Worm (Caenorhabditis elegans) whole organism, L3 larva: ENCODE results near the gene F58E6.8.
A peak's percentile ranks its signal among the peaks of the same experiment; 100 is the strongest.

ENCODE experiments used
- R02D3.7 ChIP-seq: fragments of 150-350 bp; optimal IDR thresholded peaks from 2 replicates; lab custom pipeline; 2014; ENCODE audit warnings: missing biosample characterization, missing genetic modification characterization
- aly-2 ChIP-seq: fragments of 150-350 bp; optimal IDR thresholded peaks from 2 replicates; lab custom pipeline; 2014; ENCODE audit warnings: missing biosample characterization, missing genetic modification characterization
- ama-1 ChIP-seq: fragments of 150-350 bp; optimal IDR thresholded peaks from 2 replicates; lab custom pipeline; 2018
- ceh-16 ChIP-seq: sonication (generic microtip); optimal IDR thresholded peaks from 2 replicates; lab custom pipeline; 2017; ENCODE audit warnings: missing biosample characterization, missing genetic modification characterization
- ceh-82 ChIP-seq: fragments of 150-350 bp; optimal IDR thresholded peaks from 2 replicates; lab custom pipeline; 2014; ENCODE audit warnings: missing biosample characterization, missing genetic modification characterization
- ceh-9 ChIP-seq: sonication (generic microtip); optimal IDR thresholded peaks from 2 replicates; lab custom pipeline; 2018; ENCODE audit warnings: missing biosample characterization, missing genetic modification characterization
- egl-5 ChIP-seq: fragments of 150-350 bp; optimal IDR thresholded peaks from 2 replicates; lab custom pipeline; 2017; ENCODE audit warnings: missing biosample characterization, missing genetic modification reagents, missing genetic modification characterization, inconsistent platforms
- elt-2 ChIP-seq: sonication (generic microtip); optimal IDR thresholded peaks from 2 replicates; lab custom pipeline; 2016; ENCODE audit warnings: missing genetic modification reagents, mild to moderate bottlenecking, missing genetic modification characterization, missing compliant biosample characterization
- elt-3 ChIP-seq, 3 experiments: fragments of 150-350 bp in 1 of 3; sonication (generic microtip) in 2 of 3; optimal IDR thresholded peaks; 2 replicates in 2 of 3; 4 replicates in 1 of 3; lab custom pipeline; 2014 to 2017; ENCODE audit warnings: missing biosample characterization in 3 of 3, missing genetic modification characterization in 3 of 3
- fkh-10 ChIP-seq: sonication (generic microtip); optimal IDR thresholded peaks from 2 replicates; lab custom pipeline; 2017; ENCODE audit warnings: missing biosample characterization, missing genetic modification reagents, missing genetic modification characterization
- fkh-2 ChIP-seq: fragments of 150-350 bp; optimal IDR thresholded peaks from 2 replicates; lab custom pipeline; 2014; ENCODE audit warnings: missing biosample characterization, missing genetic modification reagents, missing genetic modification characterization
- fos-1 ChIP-seq: fragments of 150-350 bp; optimal IDR thresholded peaks from 2 replicates; lab custom pipeline; 2014; ENCODE audit warnings: missing biosample characterization, missing genetic modification characterization
- hmg-11 ChIP-seq: sonication (generic microtip); optimal IDR thresholded peaks from 2 replicates; lab custom pipeline; 2016; ENCODE audit warnings: missing genetic modification characterization, missing compliant biosample characterization
- jun-1 ChIP-seq: fragments of 150-350 bp; optimal IDR thresholded peaks from 2 replicates; lab custom pipeline; 2014; ENCODE audit warnings: missing biosample characterization, missing genetic modification reagents, missing genetic modification characterization
- lin-15B ChIP-seq: fragments of 150-350 bp; optimal IDR thresholded peaks from 2 replicates; lab custom pipeline; 2014; ENCODE audit warnings: missing biosample characterization, missing genetic modification characterization
- lin-39 ChIP-seq: fragments of 150-350 bp; optimal IDR thresholded peaks from 2 replicates; lab custom pipeline; 2018; ENCODE audit warnings: missing biosample characterization, missing genetic modification reagents, missing genetic modification characterization
- lsy-12 ChIP-seq: sonication (generic microtip); optimal IDR thresholded peaks from 2 replicates; lab custom pipeline; 2016; ENCODE audit warnings: mild to moderate bottlenecking, missing genetic modification characterization, missing compliant biosample characterization
- mml-1 ChIP-seq: fragments of 150-350 bp; sonication (generic microtip); optimal IDR thresholded peaks from 3 replicates; lab custom pipeline; 2014; ENCODE audit warnings: missing biosample characterization, missing genetic modification characterization
- nfya-1 ChIP-seq: sonication (generic microtip); optimal IDR thresholded peaks from 2 replicates; lab custom pipeline; 2017; ENCODE audit warnings: missing genetic modification characterization, mild to moderate bottlenecking, missing compliant biosample characterization, antibody characterized with exemption, moderate library complexity; ENCODE audit not compliant: insufficient read depth
- nhr-23 ChIP-seq: fragments of 150-350 bp; optimal IDR thresholded peaks from 2 replicates; lab custom pipeline; 2014; ENCODE audit warnings: missing biosample characterization, missing genetic modification reagents, missing genetic modification characterization
- nhr-28 ChIP-seq: fragments of 150-350 bp; optimal IDR thresholded peaks from 2 replicates; lab custom pipeline; 2014; ENCODE audit warnings: missing biosample characterization, missing genetic modification characterization
- nhr-67 ChIP-seq: fragments of 150-350 bp; optimal IDR thresholded peaks from 2 replicates; lab custom pipeline; 2014; ENCODE audit warnings: missing biosample characterization, missing genetic modification characterization
- nhr-77 ChIP-seq: fragments of 150-350 bp; optimal IDR thresholded peaks from 2 replicates; lab custom pipeline; 2014; ENCODE audit warnings: missing biosample characterization, missing genetic modification characterization
- pha-4 ChIP-seq: fragments of 150-350 bp; optimal IDR thresholded peaks from 2 replicates; lab custom pipeline; 2014; ENCODE audit warnings: missing biosample characterization, missing genetic modification reagents, missing genetic modification characterization
- pqm-1 ChIP-seq: fragments of 150-350 bp; optimal IDR thresholded peaks from 2 replicates; lab custom pipeline; 2017; ENCODE audit warnings: missing biosample characterization, missing genetic modification characterization, inconsistent platforms
- sea-2 ChIP-seq: fragments of 150-350 bp; sonication (generic microtip); optimal IDR thresholded peaks from 4 replicates; lab custom pipeline; 2014; ENCODE audit warnings: missing biosample characterization, missing genetic modification reagents, missing genetic modification characterization
- skn-1 ChIP-seq: fragments of 150-350 bp; optimal IDR thresholded peaks from 2 replicates; lab custom pipeline; 2014; ENCODE audit warnings: missing biosample characterization, missing genetic modification characterization
- snpc-4 ChIP-seq: fragments of 150-350 bp; optimal IDR thresholded peaks from 2 replicates; lab custom pipeline; 2014; ENCODE audit warnings: missing biosample characterization, missing genetic modification characterization
- unc-39 ChIP-seq: sonication (generic microtip); optimal IDR thresholded peaks from 4 replicates; lab custom pipeline; 2017; ENCODE audit warnings: missing biosample characterization, missing genetic modification characterization
- unc-62 ChIP-seq: fragments of 150-350 bp; sonication (generic microtip); optimal IDR thresholded peaks from 4 replicates; lab custom pipeline; 2014; ENCODE audit warnings: missing biosample characterization, missing genetic modification reagents, missing genetic modification characterization
- zag-1 ChIP-seq: fragments of 150-350 bp; optimal IDR thresholded peaks from 2 replicates; lab custom pipeline; 2014; ENCODE audit warnings: missing biosample characterization, missing genetic modification characterization
- ztf-4 ChIP-seq: fragments of 150-350 bp; optimal IDR thresholded peaks from 2 replicates; lab custom pipeline; 2014; ENCODE audit warnings: missing biosample characterization, missing genetic modification characterization

F58E6.8 gene

DNA sequence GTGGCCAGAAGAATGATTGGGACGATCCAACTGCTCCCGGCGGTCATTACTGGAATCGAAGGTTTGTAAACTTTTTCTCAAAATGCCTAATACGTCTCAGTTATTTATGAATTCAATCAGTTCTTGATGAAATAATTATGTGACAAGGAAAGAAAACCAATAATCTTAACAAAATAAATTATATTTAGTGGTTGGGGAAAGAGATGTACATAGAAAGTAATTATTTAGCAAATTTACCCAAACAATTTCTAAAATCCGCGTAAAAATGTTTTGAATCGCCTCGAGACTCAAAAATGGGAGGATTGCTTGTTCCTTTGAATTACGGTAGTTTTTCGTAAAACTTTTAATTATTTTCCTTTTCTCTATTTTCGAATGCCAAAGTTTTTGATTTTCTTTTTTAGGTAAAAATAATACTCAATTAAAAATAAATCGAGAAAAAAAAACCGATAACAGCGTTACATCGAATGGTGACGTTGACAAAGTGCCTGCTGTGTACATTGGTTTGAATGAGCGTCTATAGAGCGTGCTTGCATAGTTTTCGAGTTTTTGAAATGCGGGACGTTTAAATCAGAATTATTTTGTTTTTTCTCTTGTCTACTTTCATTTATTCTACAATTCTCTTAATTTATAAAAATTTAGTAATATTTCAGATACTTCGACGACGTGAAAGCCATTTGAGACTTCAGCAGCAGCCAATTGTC is 26.0 kb downstream of the F58E6.8 start, which contains the start of the genes aagr-3 and drap-1:
aagr-3 (minus strand) TSS at position 51 of the 701 bp plus-strand sequence.
drap-1 (plus strand) TSS at position 645 of the 701 bp plus-strand sequence.
- TF ChIP-seq fkh-10 (no peak), pqm-1 (peak; percentile 63), nfya-1 (tag; lab: Kevin White, UChicago) (peak; percentile 88), nhr-67 (tag; lab: Kevin White, UChicago) (no peak), zag-1 (tag; lab: Kevin White, UChicago) (no peak), nhr-77 (tag; lab: Kevin White, UChicago) (no peak), lin-15B (tag; lab: Kevin White, UChicago) (peak; percentile 71), egl-5 (tag; lab: Kevin White, UChicago) (peak; percentile 67), ztf-4 (tag; lab: Kevin White, UChicago) (no peak), R02D3.7 (tag; lab: Kevin White, UChicago) (no peak), ama-1 (lab: Kevin White, UChicago) (peak; percentile 14), skn-1 (tag; lab: Kevin White, UChicago) (peak; percentile 61), elt-2 (peak; percentile 68), nhr-23 (tag; lab: Kevin White, UChicago) (peak; percentile 55), lin-39 (tag; lab: Kevin White, UChicago) (peak; percentile 81), snpc-4 (tag; lab: Kevin White, UChicago) (peak; percentile 44), jun-1 (no peak), pha-4 (tag; lab: Kevin White, UChicago) (peak; percentile 96), sea-2 (no peak), elt-3 (tag; optimal IDR thresholded peaks at IDR 0.05; lab: Kevin White, UChicago) (no peak)

DNA sequence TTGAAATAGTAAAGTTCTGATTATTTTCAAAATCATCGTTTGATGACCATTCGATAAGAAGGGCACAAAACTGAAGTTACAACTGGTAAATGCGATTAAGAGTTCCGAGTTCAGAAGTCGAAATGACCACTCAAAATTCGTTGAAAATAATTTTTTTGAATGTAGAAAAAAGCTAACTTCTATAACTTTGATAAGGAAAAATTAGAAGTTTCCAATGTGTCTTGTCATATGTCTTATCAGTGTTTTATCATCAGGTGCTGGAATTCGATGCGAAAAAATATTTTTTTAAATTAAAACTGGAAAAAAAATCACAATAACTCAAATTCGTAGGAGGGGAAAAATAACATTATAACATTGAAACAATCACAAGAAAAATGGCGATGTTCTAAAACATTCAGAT is 29.9 kb downstream of the F58E6.8 start:
- TF ChIP-seq elt-2 = peak; percentile 66
- TF ChIP-seq pqm-1 = peak; percentile 7
- TF ChIP-seq fos-1 (tag; lab: Kevin White, UChicago) = no peak
- peak; percentile 20 for TF ChIP-seq pha-4 (tag; lab: Kevin White, UChicago)

DNA sequence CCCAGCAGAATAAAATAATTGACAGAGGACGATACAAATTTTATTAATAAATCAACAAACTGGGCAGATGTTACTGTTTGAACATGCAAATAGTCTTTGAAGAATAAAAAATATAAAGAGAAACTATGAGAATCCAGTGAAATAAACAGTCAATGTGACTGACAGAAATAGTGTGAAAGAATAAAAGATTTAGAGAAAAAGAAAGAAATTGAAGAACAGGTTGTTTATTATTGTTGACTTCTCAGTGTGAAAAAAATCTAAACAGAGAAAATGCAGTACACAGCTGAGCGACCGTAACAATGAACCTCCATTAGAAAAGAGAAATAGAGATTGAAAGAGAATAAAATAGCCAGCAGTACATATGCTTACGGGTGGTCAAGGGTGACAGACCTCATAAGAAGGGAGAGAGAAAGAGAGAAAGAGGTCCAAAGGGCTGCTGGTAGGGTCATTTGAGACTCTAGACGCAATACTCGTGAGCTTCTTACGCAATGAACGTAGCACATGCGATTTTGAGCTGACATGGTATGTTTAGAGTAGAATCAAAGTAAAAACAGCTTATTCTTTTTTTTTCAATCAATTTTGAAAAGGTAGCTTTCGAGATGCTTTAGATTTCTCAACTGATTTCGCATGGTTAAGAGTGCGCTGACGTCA is 31.5 kb downstream of the F58E6.8 start, which contains the start of gene slcr-46.3:
slcr-46.3 (minus strand) TSS at position 86 of the 651 bp plus-strand sequence.
- no peak for TF ChIP-seq unc-39
- TF ChIP-seq pha-4 (tag; lab: Kevin White, UChicago) = peak; percentile 89

DNA sequence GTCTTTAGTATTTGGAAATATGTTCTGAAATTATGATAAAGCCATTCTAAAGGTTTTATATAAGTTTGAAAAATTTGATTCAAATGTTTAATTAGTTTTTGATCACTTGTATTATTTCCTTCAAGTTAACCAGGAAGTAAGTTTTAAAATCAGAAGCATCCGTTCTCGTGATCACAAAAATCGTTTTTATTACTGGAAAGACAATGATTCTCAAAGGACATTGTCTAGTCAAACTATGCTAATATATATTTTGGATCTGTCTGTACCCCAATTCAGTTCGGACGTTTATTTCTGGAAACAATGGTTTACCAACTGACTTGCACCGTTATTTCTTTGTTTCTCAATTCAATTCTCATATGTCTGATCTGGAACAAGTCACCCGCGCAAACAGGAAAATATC is 39.2 kb downstream of the F58E6.8 start, which contains the start of gene str-188:
str-188 (plus strand) TSS at position 301 of the 400 bp plus-strand sequence.
- TF ChIP-seq aly-2 (tag; lab: Kevin White, UChicago) (no peak), nhr-23 (tag; lab: Kevin White, UChicago) (no peak), ceh-82 (tag; lab: Kevin White, UChicago) (no peak), nhr-28 (tag; lab: Kevin White, UChicago) (no peak), ceh-16 (tag; lab: Kevin White, UChicago) (no peak), unc-62 (GFP tag; lab: Kevin White, UChicago) (no peak), ceh-9 (tag; lab: Kevin White, UChicago) (no peak), fkh-2 (no peak), lsy-12 (tag; lab: Kevin White, UChicago) (no peak), nhr-77 (tag; lab: Kevin White, UChicago) (no peak), fkh-10 (no peak), ztf-4 (tag; lab: Kevin White, UChicago) (no peak), nhr-67 (tag; lab: Kevin White, UChicago) (no peak), nfya-1 (tag; lab: Kevin White, UChicago) (no peak), egl-5 (tag; lab: Kevin White, UChicago) (no peak), hmg-11 (tag; lab: Kevin White, UChicago) (no peak), lin-15B (tag; lab: Kevin White, UChicago) (no peak), mml-1 (tag; lab: Kevin White, UChicago) (no peak)
- TF ChIP-seq, all 47 proteins: peak for 0
